Worm (Caenorhabditis elegans) whole organism, L4 larva: Measurements from ENCODE around the gene srx-78.

Experiments used
- F49E8.2 ChIP-seq: sonication (generic microtip); optimal IDR thresholded peaks from 2 replicates; lab custom pipeline; 2016; ENCODE audit warnings: missing compliant biosample characterization, mild to moderate bottlenecking, missing genetic modification characterization, borderline replicate concordance
- aha-1 ChIP-seq: fragments of 150-350 bp; peaks from one replicate; lab custom pipeline; 2014; ENCODE audit warnings: missing biosample characterization, missing genetic modification characterization
- ama-1 ChIP-seq: fragments of 150-350 bp; optimal IDR thresholded peaks from 2 replicates; lab custom pipeline; 2014; ENCODE audit warnings: inconsistent platforms, mixed read lengths
- ceh-82 ChIP-seq: sonication (generic microtip); optimal IDR thresholded peaks from 2 replicates; lab custom pipeline; 2017; ENCODE audit warnings: missing biosample characterization, missing genetic modification characterization
- lin-13 ChIP-seq: fragments of 150-350 bp; optimal IDR thresholded peaks from 2 replicates; lab custom pipeline; 2014; ENCODE audit warnings: missing biosample characterization, missing genetic modification reagents, missing genetic modification characterization
- mxl-2 ChIP-seq: fragments of 200-800 bp; sonication (Bioruptor generic); conservative IDR thresholded peaks from 2 replicates; pipeline ENCODE4 v1.3.6; 2022; ENCODE audit warnings: missing genetic modification reagents, missing genetic modification characterization, missing compliant biosample characterization
- mxl-3 ChIP-seq: fragments of 200-800 bp; sonication (Bioruptor generic); optimal IDR thresholded peaks from 2 replicates; lab custom pipeline; 2018; ENCODE audit warnings: mild to moderate bottlenecking, missing genetic modification characterization, missing compliant biosample characterization
- nhr-76 ChIP-seq: fragments of 150-350 bp; optimal IDR thresholded peaks from 2 replicates; lab custom pipeline; 2014; ENCODE audit warnings: missing biosample characterization, missing genetic modification characterization
- pqm-1 ChIP-seq: sonication (generic microtip); optimal IDR thresholded peaks from 2 replicates; lab custom pipeline; 2017; ENCODE audit warnings: missing biosample characterization, missing genetic modification characterization
- skn-1 ChIP-seq: fragments of 150-350 bp; optimal IDR thresholded peaks from 2 replicates; lab custom pipeline; 2014; ENCODE audit warnings: missing biosample characterization, missing genetic modification characterization
- unc-62 ChIP-seq, 3 experiments: fragments of 150-350 bp in 1 of 3; sonication (generic microtip); optimal IDR thresholded peaks in 2 of 3; peaks in 1 of 3; 1 replicate in 1 of 3; 2 replicates in 2 of 3; lab custom pipeline; 2014 to 2017; ENCODE audit warnings: missing biosample characterization in 3 of 3, missing genetic modification characterization in 3 of 3, missing genetic modification reagents in 3 of 3, missing genotype in 1 of 3
- zag-1 ChIP-seq: fragments of 150-350 bp; optimal IDR thresholded peaks from 2 replicates; lab custom pipeline; 2014; ENCODE audit warnings: missing biosample characterization, missing genetic modification characterization

DNA sequence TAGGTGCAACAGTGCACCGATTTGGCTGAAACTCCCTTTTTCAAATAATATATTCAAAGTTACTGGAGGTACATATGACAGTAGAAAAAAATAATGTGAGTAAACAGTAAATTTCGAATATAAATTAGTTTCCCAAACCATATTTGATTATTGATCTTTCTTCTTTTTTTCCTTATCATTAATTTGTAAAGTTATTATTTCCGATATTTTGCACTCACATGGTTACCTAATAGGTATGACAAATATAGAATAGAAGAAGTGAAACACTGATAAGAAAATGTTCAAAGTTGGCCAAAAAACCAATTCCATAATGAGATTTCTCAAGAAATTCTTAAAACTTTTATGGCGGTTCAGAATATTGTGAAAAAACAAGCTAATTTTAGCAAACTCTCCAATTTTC lies 45.0 kb downstream of the srx-78 start:
- TF ChIP-seq mxl-2 (no peak), pqm-1 (tag; lab: Kevin White, UChicago) (peak; percentile 14), skn-1 (tag; lab: Kevin White, UChicago) (no peak), ama-1 (lab: Kevin White, UChicago) (no peak), ceh-82 (tag; lab: Kevin White, UChicago) (no peak), lin-13 (GFP tag; lab: Kevin White, UChicago) (no peak), nhr-76 (no peak), unc-62 (GFP tag; optimal IDR thresholded peaks at IDR 0.05 in 1 of 2; lab: Kevin White, UChicago) (no peak), unc-62 (tag; optimal IDR thresholded peaks at IDR 0.05; lab: Kevin White, UChicago) (no peak), aha-1 (no peak), mxl-3 (GFP tag; lab: Kevin White, UChicago) (no peak), F49E8.2 (no peak), zag-1 (tag; lab: Kevin White, UChicago) (no peak)
